Worm (Caenorhabditis elegans): ENCODE results near the gene adss-1.
A peak's percentile ranks its signal among the peaks of the same experiment; 100 is the strongest.

The adss-1 gene

DNA sequence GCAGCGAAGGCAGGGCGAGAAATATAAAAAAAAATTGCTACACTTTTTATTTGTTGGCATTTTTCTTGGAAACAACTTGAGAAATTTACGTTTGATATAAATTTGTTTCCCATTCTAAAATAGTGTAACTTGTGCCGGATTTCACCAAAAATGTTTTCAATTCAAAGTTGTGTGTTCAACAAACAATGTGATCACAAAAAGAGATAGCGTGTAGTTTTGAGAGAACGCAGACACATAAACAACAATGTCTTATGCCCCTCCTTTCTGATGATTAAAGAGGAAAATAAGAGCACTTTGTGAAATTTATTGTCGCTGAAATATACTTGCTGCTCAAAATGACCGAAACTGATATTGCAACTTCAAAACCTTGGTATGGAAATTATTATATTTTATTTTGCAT lies 24.2 kb upstream of the adss-1 start, which contains the start of gene abhd-5.1:
TSS of gene abhd-5.1 (plus strand) at position 230 of the 400 bp plus-strand sequence.
- TF ChIP-seq nfya-2 (GFP tag; IDR thresholded peaks at IDR 0.05), result no peak
- no peak for TF ChIP-seq Y79H2A.3 (GFP tag; conservative IDR thresholded peaks at IDR 0.05)
- no peak for TF ChIP-seq ztf-22 (GFP tag; optimal IDR thresholded peaks at IDR 0.05)
- TF ChIP-seq tbp1 (GFP tag; optimal IDR thresholded peaks at IDR 0.05), result no peak
- TF ChIP-seq let-526 (GFP tag; IDR thresholded peaks at IDR 0.05), result no peak
- TF ChIP-seq snpc-4 (GFP tag; optimal IDR thresholded peaks at IDR 0.05), result no peak
- TF ChIP-seq snpc-4 (tag; optimal IDR thresholded peaks at IDR 0.05), result no peak
- TF ChIP-seq nhr-179 (tag; optimal IDR thresholded peaks at IDR 0.05), result no peak
- no peak for TF ChIP-seq chd-7 (tag; optimal IDR thresholded peaks at IDR 0.05)
- no peak for TF ChIP-seq rpc-1 (optimal IDR thresholded peaks at IDR 0.05)
- no peak for TF ChIP-seq rpc-1 (tag; optimal IDR thresholded peaks at IDR 0.05)
- TF ChIP-seq egl-18 (GFP tag; IDR thresholded peaks at IDR 0.05), result no peak
- no peak for TF ChIP-seq K12H6.12 (tag; optimal IDR thresholded peaks at IDR 0.05)
- TF ChIP-seq nfyb-1 (GFP tag; IDR thresholded peaks at IDR 0.05), result peak; percentile 29
- TF ChIP-seq snpc-1.1 (tag; optimal IDR thresholded peaks at IDR 0.05; ENCODE audit: insufficient read depth), result no peak
- no peak for TF ChIP-seq B0035.1 (tag; optimal IDR thresholded peaks at IDR 0.05)
- no peak for TF ChIP-seq akir-1 (GFP tag; optimal IDR thresholded peaks at IDR 0.05)
- no peak for TF ChIP-seq fkh-3 (tag; optimal IDR thresholded peaks at IDR 0.05)
- peak; percentile 11 for TF ChIP-seq nhr-80 (tag; optimal IDR thresholded peaks at IDR 0.05)
- no peak for TF ChIP-seq bed-2 (GFP tag; IDR thresholded peaks at IDR 0.05)
- TF ChIP-seq attf-5 (GFP tag; optimal IDR thresholded peaks at IDR 0.05), result peak; percentile 1
- TF ChIP-seq egl-44 (GFP tag; IDR thresholded peaks at IDR 0.05), result no peak
- no peak for TF ChIP-seq F37B4.10 (GFP tag; IDR thresholded peaks at IDR 0.05)
- no peak for TF ChIP-seq ztf-26 (tag; optimal IDR thresholded peaks at IDR 0.05)
- no peak for TF ChIP-seq ets-4 (GFP tag; optimal IDR thresholded peaks at IDR 0.05)
- no peak for TF ChIP-seq aptf-3 (GFP tag; IDR thresholded peaks at IDR 0.05)
- no peak for TF ChIP-seq nfya-1 (tag; optimal IDR thresholded peaks at IDR 0.05; ENCODE audit: borderline replicate concordance, insufficient read depth)
- TF ChIP-seq repo-1 (tag; optimal IDR thresholded peaks at IDR 0.05), result no peak
- TF ChIP-seq F52B5.7 (tag; optimal IDR thresholded peaks at IDR 0.05), result no peak
- no peak for TF ChIP-seq C17E4.6 (GFP tag; IDR thresholded peaks at IDR 0.05)
- TF ChIP-seq lsy-27 (tag; optimal IDR thresholded peaks at IDR 0.05; ENCODE audit: borderline replicate concordance, insufficient read depth), result no peak
- no peak for TF ChIP-seq die-1 (tag; optimal IDR thresholded peaks at IDR 0.05)
- no peak for TF ChIP-seq ceh-91 (GFP tag; IDR thresholded peaks at IDR 0.05)
- no peak for TF ChIP-seq ceh-79 (tag; optimal IDR thresholded peaks at IDR 0.05)
- no peak for TF ChIP-seq gei-17 (GFP tag; optimal IDR thresholded peaks at IDR 0.05)
- no peak for TF ChIP-seq F49E8.2 (tag; optimal IDR thresholded peaks at IDR 0.05; ENCODE audit: insufficient read depth)
- no peak for TF ChIP-seq attf-3 (GFP tag; conservative IDR thresholded peaks at IDR 0.05)
- no peak for TF ChIP-seq efl-1 (GFP tag; optimal IDR thresholded peaks at IDR 0.05)
- TF ChIP-seq nhr-120 (GFP tag; IDR thresholded peaks at IDR 0.05), result no peak
- TF ChIP-seq hmg-1.2 (GFP tag; IDR thresholded peaks at IDR 0.05), result peak; percentile 84
- no peak for TF ChIP-seq mel-28 (tag; optimal IDR thresholded peaks at IDR 0.05; ENCODE audit: borderline replicate concordance)
- no peak for TF ChIP-seq madf-6 (GFP tag; IDR thresholded peaks at IDR 0.05)
- no peak for TF ChIP-seq K11D2.4 (GFP tag; IDR thresholded peaks at IDR 0.05)
- TF ChIP-seq lin-40 (tag; optimal IDR thresholded peaks at IDR 0.05), result no peak
- 0 out of 2 replicates have a peak, but pooled peaks have one; percentile 22 for TF ChIP-seq B0336.3 (GFP tag; IDR thresholded peaks at IDR 0.05)
- TF ChIP-seq pbrm-1 (GFP tag; IDR thresholded peaks at IDR 0.05), result 0 out of 2 replicates have a peak, but pooled peaks have one; percentile 37
- TF ChIP-seq F57A8.1 (GFP tag; optimal IDR thresholded peaks at IDR 0.05), result no peak
- TF ChIP-seq T26A5.8 (tag; optimal IDR thresholded peaks at IDR 0.05), result no peak
- TF ChIP-seq ZK185.1 (tag; optimal IDR thresholded peaks at IDR 0.05; ENCODE audit: poor library complexity, severe bottlenecking), result no peak
- peak in 1 of 3 experiments; percentile 8 for TF ChIP-seq lin-35 (GFP tag; optimal IDR thresholded peaks at IDR 0.05)
